Worm (Caenorhabditis elegans) whole organism, L3 larva: ENCODE measurements around the gene C16C8.25.
"Not testable (repeated sequence)": the region's sequence is repeated elsewhere in the genome, so short reads cannot be mapped to it uniquely, and the experiment has no call there.

Experiments used
- R02D3.7 ChIP-seq: fragments of 150-350 bp; optimal IDR thresholded peaks from 2 replicates; lab custom pipeline; 2014; ENCODE audit warnings: missing biosample characterization, missing genetic modification characterization
- ZK546.5 ChIP-seq: sonication (generic microtip); optimal IDR thresholded peaks from 2 replicates; lab custom pipeline; 2017; ENCODE audit warnings: missing biosample characterization, missing genetic modification characterization
- aly-2 ChIP-seq: fragments of 150-350 bp; optimal IDR thresholded peaks from 2 replicates; lab custom pipeline; 2014; ENCODE audit warnings: missing biosample characterization, missing genetic modification characterization
- ceh-16 ChIP-seq: sonication (generic microtip); optimal IDR thresholded peaks from 2 replicates; lab custom pipeline; 2017; ENCODE audit warnings: missing biosample characterization, missing genetic modification characterization
- ceh-28 ChIP-seq: fragments of 150-350 bp; optimal IDR thresholded peaks from 2 replicates; lab custom pipeline; 2014; ENCODE audit warnings: missing biosample characterization, missing genetic modification reagents, missing genetic modification characterization
- ceh-9 ChIP-seq: sonication (generic microtip); optimal IDR thresholded peaks from 2 replicates; lab custom pipeline; 2018; ENCODE audit warnings: missing biosample characterization, missing genetic modification characterization
- daf-12 ChIP-seq: fragments of 150-350 bp; optimal IDR thresholded peaks from 2 replicates; lab custom pipeline; 2014; ENCODE audit warnings: missing biosample characterization, missing genetic modification reagents, missing genetic modification characterization
- egl-27 ChIP-seq: sonication (generic microtip); optimal IDR thresholded peaks from 4 replicates; lab custom pipeline; 2017; ENCODE audit warnings: missing biosample characterization, missing genetic modification reagents, missing genetic modification characterization
- egl-5 ChIP-seq: fragments of 150-350 bp; optimal IDR thresholded peaks from 2 replicates; lab custom pipeline; 2017; ENCODE audit warnings: missing biosample characterization, missing genetic modification reagents, missing genetic modification characterization, inconsistent platforms
- elt-1 ChIP-seq: fragments of 150-350 bp; optimal IDR thresholded peaks from 2 replicates; lab custom pipeline; 2014; ENCODE audit warnings: missing biosample characterization, missing genetic modification characterization
- elt-2 ChIP-seq: sonication (generic microtip); optimal IDR thresholded peaks from 2 replicates; lab custom pipeline; 2016; ENCODE audit warnings: missing genetic modification reagents, mild to moderate bottlenecking, missing genetic modification characterization, missing compliant biosample characterization
- eor-1 ChIP-seq, 2 experiments: fragments of 150-350 bp; optimal IDR thresholded peaks; 2 replicates each; lab custom pipeline; 2014 to 2018; ENCODE audit warnings: missing biosample characterization in 2 of 2, missing genetic modification characterization in 2 of 2
- fkh-10 ChIP-seq: sonication (generic microtip); optimal IDR thresholded peaks from 2 replicates; lab custom pipeline; 2017; ENCODE audit warnings: missing biosample characterization, missing genetic modification reagents, missing genetic modification characterization
- fkh-2 ChIP-seq: fragments of 150-350 bp; optimal IDR thresholded peaks from 2 replicates; lab custom pipeline; 2014; ENCODE audit warnings: missing biosample characterization, missing genetic modification reagents, missing genetic modification characterization
- fos-1 ChIP-seq: fragments of 150-350 bp; optimal IDR thresholded peaks from 2 replicates; lab custom pipeline; 2014; ENCODE audit warnings: missing biosample characterization, missing genetic modification characterization
- hmg-11 ChIP-seq: sonication (generic microtip); optimal IDR thresholded peaks from 2 replicates; lab custom pipeline; 2016; ENCODE audit warnings: missing genetic modification characterization, missing compliant biosample characterization
- jun-1 ChIP-seq: fragments of 150-350 bp; optimal IDR thresholded peaks from 2 replicates; lab custom pipeline; 2014; ENCODE audit warnings: missing biosample characterization, missing genetic modification reagents, missing genetic modification characterization
- lin-15B ChIP-seq: fragments of 150-350 bp; optimal IDR thresholded peaks from 2 replicates; lab custom pipeline; 2014; ENCODE audit warnings: missing biosample characterization, missing genetic modification characterization
- lin-39 ChIP-seq: fragments of 150-350 bp; optimal IDR thresholded peaks from 2 replicates; lab custom pipeline; 2018; ENCODE audit warnings: missing biosample characterization, missing genetic modification reagents, missing genetic modification characterization
- lsy-12 ChIP-seq: sonication (generic microtip); optimal IDR thresholded peaks from 2 replicates; lab custom pipeline; 2016; ENCODE audit warnings: mild to moderate bottlenecking, missing genetic modification characterization, missing compliant biosample characterization
- nfya-1 ChIP-seq: sonication (generic microtip); optimal IDR thresholded peaks from 2 replicates; lab custom pipeline; 2017; ENCODE audit warnings: missing genetic modification characterization, mild to moderate bottlenecking, missing compliant biosample characterization, antibody characterized with exemption, moderate library complexity; ENCODE audit not compliant: insufficient read depth
- nhr-12 ChIP-seq: fragments of 150-350 bp; optimal IDR thresholded peaks from 2 replicates; lab custom pipeline; 2014; ENCODE audit warnings: missing biosample characterization, missing genetic modification characterization
- nhr-23 ChIP-seq: fragments of 150-350 bp; optimal IDR thresholded peaks from 2 replicates; lab custom pipeline; 2014; ENCODE audit warnings: missing biosample characterization, missing genetic modification reagents, missing genetic modification characterization
- nhr-237 ChIP-seq: fragments of 150-350 bp; optimal IDR thresholded peaks from 2 replicates; lab custom pipeline; 2014; ENCODE audit warnings: missing biosample characterization, missing genetic modification characterization
- nhr-28 ChIP-seq: fragments of 150-350 bp; optimal IDR thresholded peaks from 2 replicates; lab custom pipeline; 2014; ENCODE audit warnings: missing biosample characterization, missing genetic modification characterization
- nhr-67 ChIP-seq: fragments of 150-350 bp; optimal IDR thresholded peaks from 2 replicates; lab custom pipeline; 2014; ENCODE audit warnings: missing biosample characterization, missing genetic modification characterization
- nhr-76 ChIP-seq: fragments of 150-350 bp; sonication (generic microtip); optimal IDR thresholded peaks from 5 replicates; lab custom pipeline; 2014; ENCODE audit warnings: missing biosample characterization, missing genetic modification characterization
- pha-4 ChIP-seq: fragments of 150-350 bp; optimal IDR thresholded peaks from 2 replicates; lab custom pipeline; 2014; ENCODE audit warnings: missing biosample characterization, missing genetic modification reagents, missing genetic modification characterization
- pqm-1 ChIP-seq: fragments of 150-350 bp; optimal IDR thresholded peaks from 2 replicates; lab custom pipeline; 2017; ENCODE audit warnings: missing biosample characterization, missing genetic modification characterization, inconsistent platforms
- sea-2 ChIP-seq: fragments of 150-350 bp; sonication (generic microtip); optimal IDR thresholded peaks from 4 replicates; lab custom pipeline; 2014; ENCODE audit warnings: missing biosample characterization, missing genetic modification reagents, missing genetic modification characterization
- skn-1 ChIP-seq: fragments of 150-350 bp; optimal IDR thresholded peaks from 2 replicates; lab custom pipeline; 2014; ENCODE audit warnings: missing biosample characterization, missing genetic modification characterization
- unc-39 ChIP-seq: sonication (generic microtip); optimal IDR thresholded peaks from 4 replicates; lab custom pipeline; 2017; ENCODE audit warnings: missing biosample characterization, missing genetic modification characterization
- unc-62 ChIP-seq: fragments of 150-350 bp; sonication (generic microtip); optimal IDR thresholded peaks from 4 replicates; lab custom pipeline; 2014; ENCODE audit warnings: missing biosample characterization, missing genetic modification reagents, missing genetic modification characterization
- zag-1 ChIP-seq: fragments of 150-350 bp; optimal IDR thresholded peaks from 2 replicates; lab custom pipeline; 2014; ENCODE audit warnings: missing biosample characterization, missing genetic modification characterization
- ztf-11 ChIP-seq: fragments of 150-350 bp; optimal IDR thresholded peaks from 2 replicates; lab custom pipeline; 2014; ENCODE audit warnings: missing biosample characterization, missing genetic modification characterization
- ztf-4 ChIP-seq: fragments of 150-350 bp; optimal IDR thresholded peaks from 2 replicates; lab custom pipeline; 2014; ENCODE audit warnings: missing biosample characterization, missing genetic modification characterization

C16C8.25 gene

DNA sequence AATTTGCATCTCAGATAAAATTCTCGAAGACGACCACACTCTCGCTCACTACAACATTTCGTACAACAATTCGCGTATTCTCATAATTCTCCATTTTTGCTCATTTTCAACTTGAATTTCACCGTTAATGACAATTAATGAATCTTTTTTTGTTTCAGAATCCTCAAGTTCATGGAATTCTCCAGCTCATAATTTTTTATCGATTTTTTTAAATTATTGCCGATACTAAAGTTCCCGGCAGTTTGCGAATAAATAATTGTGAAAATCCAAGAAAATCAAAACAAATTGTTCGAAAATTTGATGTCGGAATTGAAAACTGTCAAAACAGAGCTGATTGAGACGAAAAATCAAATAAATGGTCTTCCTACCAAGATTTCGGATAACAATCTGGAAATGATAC lies 1.1 kb upstream of the C16C8.25 start, which contains the start of gene C16C8.21:
Gene C16C8.21 (plus strand): TSS at position 301 of the 400 bp plus-strand sequence.
- TF ChIP-seq pqm-1 (no peak), nhr-67 (tag; lab: Kevin White, UChicago) (no peak), fkh-2 (no peak), daf-12 (no peak), nhr-23 (tag; lab: Kevin White, UChicago) (no peak), nhr-12 (tag; lab: Kevin White, UChicago) (no peak), ceh-28 (no peak), fos-1 (tag; lab: Kevin White, UChicago) (no peak), hmg-11 (tag; lab: Kevin White, UChicago) (no peak), unc-62 (GFP tag; lab: Kevin White, UChicago) (no peak), nhr-28 (no peak), R02D3.7 (tag; lab: Kevin White, UChicago) (no peak), pha-4 (tag; lab: Kevin White, UChicago) (no peak), aly-2 (tag; lab: Kevin White, UChicago) (no peak), unc-39 (tag; lab: Kevin White, UChicago) (no peak)

DNA sequence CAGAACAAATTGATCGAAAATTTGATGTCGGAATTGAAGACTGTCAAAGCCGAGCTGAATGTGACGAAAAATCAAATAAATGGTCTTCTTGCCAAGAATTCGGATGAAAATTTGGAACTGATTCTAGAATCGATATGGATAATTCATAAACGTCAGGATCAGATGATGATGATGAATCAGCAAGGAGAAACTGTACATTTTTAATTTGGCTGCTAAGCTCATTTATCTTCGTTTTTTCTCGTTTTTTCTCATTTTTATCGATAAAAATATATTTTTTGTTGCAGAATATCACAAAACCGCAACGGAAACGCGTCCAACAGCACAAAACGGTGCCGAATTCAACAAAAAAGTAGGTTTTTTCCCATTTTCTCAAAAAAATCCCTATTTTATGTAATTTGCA lies 484 bp downstream of the C16C8.25 start, which contains the start of gene C16C8.14:
Gene C16C8.14 (plus strand): TSS at position 301 of the 400 bp plus-strand sequence.
- TF ChIP-seq nfya-1, nhr-23, R02D3.7 (tag; lab: Kevin White, UChicago): not testable (repeated sequence)

DNA sequence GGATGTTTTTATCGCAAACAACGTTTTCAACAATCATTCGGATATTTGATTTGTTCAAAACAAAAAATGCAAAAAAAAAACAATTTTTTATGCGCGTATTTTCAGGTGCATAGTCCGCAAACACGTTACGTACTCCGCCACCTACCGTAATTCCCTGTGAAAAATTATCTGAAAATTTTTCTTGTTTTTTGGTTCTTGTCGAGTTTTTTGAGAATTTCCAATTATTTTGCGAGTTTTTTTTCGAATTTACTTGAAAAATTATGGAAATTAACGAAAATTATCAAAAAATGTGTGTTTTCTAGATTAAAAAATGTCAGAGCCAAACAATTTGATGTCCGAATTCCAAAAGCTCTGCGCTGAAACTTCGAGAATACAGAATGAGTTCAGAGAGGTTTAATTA lies 3.4 kb downstream of the C16C8.25 start, which contains the start of gene C16C8.12:
Gene C16C8.12 (plus strand): TSS at position 301 of the 400 bp plus-strand sequence.
- TF ChIP-seq ZK546.5 (no peak), fos-1 (tag; lab: Kevin White, UChicago) (no peak), ztf-11 (tag; lab: Kevin White, UChicago) (no peak), nhr-76 (no peak), nhr-237 (tag; lab: Kevin White, UChicago) (no peak), jun-1 (tag; lab: Kevin White, UChicago) (no peak), ztf-4 (tag; lab: Kevin White, UChicago) (no peak), nhr-23 (tag; lab: Kevin White, UChicago) (no peak), ceh-28 (no peak), R02D3.7 (tag; lab: Kevin White, UChicago) (no peak), eor-1 (tag; optimal IDR thresholded peaks at IDR 0.05; lab: Kevin White, UChicago) (no peak), lin-15B (tag; lab: Kevin White, UChicago) (no peak), fkh-10 (no peak), daf-12 (no peak), hmg-11 (tag; lab: Kevin White, UChicago) (no peak), elt-2 (tag; lab: Kevin White, UChicago) (no peak), egl-27 (tag; lab: Kevin White, UChicago) (no peak)

DNA sequence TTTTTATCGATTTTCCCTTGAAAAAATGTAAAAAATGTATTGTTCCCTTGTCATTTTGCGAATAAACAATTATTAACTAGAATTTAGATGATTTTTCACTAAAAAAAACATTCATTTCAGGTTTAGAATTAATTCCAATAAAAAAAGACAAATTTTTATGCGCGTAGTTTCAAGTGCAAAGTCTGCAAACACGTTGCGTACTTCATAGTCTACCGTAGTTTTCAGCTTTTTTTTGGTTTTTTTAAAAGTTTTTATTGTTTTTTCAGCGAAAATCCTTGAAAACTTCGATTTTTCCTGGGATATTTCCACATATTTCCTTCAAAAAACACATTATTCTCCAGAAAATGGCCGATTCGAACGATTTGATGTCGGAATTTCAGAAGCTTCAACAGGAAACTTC lies 4.5 kb downstream of the C16C8.25 start, which contains the start of gene C16C8.11:
Gene C16C8.11 (plus strand): TSS at position 188 of the 400 bp plus-strand sequence.
- no peak for TF ChIP-seq skn-1 (tag; lab: Kevin White, UChicago)

DNA sequence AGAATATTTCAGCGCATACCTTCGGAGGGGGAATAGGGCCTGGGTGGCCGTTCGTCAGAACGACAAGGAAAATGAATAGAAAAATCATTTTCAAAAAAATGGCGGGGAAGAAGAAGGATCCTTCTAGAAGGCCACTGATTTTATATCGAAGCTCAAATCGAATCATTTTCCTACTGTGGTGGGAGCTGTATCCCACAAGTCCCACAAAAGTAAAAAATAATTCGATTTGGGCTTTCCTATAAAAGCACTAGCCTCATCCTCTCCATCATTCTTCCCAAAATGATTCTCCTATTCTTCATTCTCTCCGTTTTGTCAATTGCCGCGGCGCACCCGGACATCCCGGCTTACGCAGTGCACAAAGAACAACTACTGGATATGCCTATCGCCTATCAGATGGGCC lies 9.2 kb downstream of the C16C8.25 start, which contains the start of the genes C16C8.26 and C16C8.19:
Gene C16C8.26 (minus strand): TSS at position 101 of the 400 bp plus-strand sequence.
Gene C16C8.19 (plus strand): TSS at position 279 of the 400 bp plus-strand sequence.
- TF ChIP-seq nhr-76 (no peak), lsy-12 (tag; lab: Kevin White, UChicago) (no peak), eor-1 (tag; optimal IDR thresholded peaks at IDR 0.05; lab: Kevin White, UChicago) (no peak), lin-39 (no peak), ceh-28 (no peak), sea-2 (no peak), fkh-10 (no peak), hmg-11 (tag; lab: Kevin White, UChicago) (no peak), skn-1 (tag; lab: Kevin White, UChicago) (no peak), nhr-67 (tag; lab: Kevin White, UChicago) (no peak), pha-4 (tag; lab: Kevin White, UChicago) (no peak)

DNA sequence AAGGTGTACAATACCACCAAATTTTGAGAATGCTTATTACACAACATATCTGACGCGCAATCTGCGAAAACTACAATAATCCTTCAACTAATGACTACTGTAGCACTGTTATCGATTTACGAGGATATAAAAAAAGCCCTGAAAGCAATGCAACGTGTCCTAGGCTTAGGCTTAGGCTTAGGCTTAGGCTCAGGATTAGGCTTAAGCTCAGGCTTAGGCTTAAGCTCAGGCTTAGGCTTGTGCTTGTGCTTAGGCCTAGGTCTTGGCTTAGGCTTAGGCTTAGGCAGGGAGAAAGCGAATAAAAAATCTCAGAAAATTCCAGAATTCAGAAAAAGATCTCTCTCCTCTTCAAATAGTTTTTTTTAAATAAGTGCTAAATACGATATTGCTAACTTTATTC lies 10.2 kb downstream of the C16C8.25 start:
- TF ChIP-seq fos-1 (tag; lab: Kevin White, UChicago) (no peak), jun-1 (tag; lab: Kevin White, UChicago) (no peak), eor-1 (tag; optimal IDR thresholded peaks at IDR 0.05; lab: Kevin White, UChicago) (no peak), nhr-23 (tag; lab: Kevin White, UChicago) (no peak), ceh-16 (tag; lab: Kevin White, UChicago) (no peak), pqm-1 (no peak), ceh-9 (tag; lab: Kevin White, UChicago) (no peak), zag-1 (tag; lab: Kevin White, UChicago) (no peak), lin-15B (tag; lab: Kevin White, UChicago) (no peak), unc-39 (tag; lab: Kevin White, UChicago) (no peak), fkh-10 (no peak), egl-5 (tag; lab: Kevin White, UChicago) (no peak), ceh-28 (no peak), nhr-237 (tag; lab: Kevin White, UChicago) (no peak), elt-1 (tag; lab: Kevin White, UChicago) (no peak), egl-27 (tag; lab: Kevin White, UChicago) (no peak)
